Fruit fly (Drosophila melanogaster): ENCODE data around the gene RpL17.

Gene RpL17

DNA sequence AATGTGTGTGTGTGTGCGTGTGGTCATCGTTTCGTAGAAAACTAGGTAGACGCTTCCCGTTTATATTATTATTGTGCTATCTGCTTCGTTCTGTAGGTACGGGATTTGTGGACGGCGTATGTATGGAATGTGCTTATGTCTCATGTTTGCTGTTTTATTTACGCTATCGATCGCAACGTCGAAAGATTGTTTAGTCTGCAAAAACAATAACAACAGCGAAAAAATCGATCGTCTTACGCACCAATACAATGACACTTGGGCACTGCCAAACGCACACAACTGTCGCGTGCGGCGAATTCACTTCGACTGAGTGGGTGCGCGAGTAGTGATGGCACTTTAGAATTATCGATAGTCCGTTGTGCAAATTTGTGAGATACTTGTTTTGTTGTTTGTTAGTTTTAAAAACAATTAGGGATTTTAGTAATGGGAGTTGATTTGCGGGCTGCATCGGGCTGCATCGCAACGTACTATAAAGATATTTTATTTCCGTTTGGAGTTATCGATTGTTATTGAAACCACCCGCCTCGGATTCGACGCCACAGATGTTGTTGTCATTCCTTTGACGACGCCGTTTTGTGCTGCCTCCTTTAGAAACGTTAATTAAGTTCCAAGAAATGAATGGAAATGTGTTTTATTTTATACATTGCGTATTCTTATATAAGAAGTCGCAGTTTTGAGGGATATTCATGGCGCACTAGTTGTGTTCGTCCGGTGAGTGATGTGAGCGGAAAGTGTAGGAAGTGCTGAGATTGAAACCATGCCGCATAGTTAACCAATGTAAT is 15.3 kb upstream of the RpL17 start (continued):
- TF ChIP-seq her (GFP tag; optimal IDR thresholded peaks at IDR 0.05) (peak; percentile 36), cg (GFP tag; optimal IDR thresholded peaks at IDR 0.05) (peak; percentile 87), peb (GFP tag; IDR thresholded peaks at IDR 0.05) (no peak), CG33213 (GFP tag; optimal IDR thresholded peaks at IDR 0.05) (peak; percentile 68), Med (GFP tag) (peak; percentile 78), CHES-1-like (GFP tag; optimal IDR thresholded peaks at IDR 0.05) (peak; percentile 14), Rfx (GFP tag; IDR thresholded peaks at IDR 0.05) (peak; percentile 25; the same call in 1 of the 2 replicates), gfzf (GFP tag; optimal IDR thresholded peaks at IDR 0.05) (peak; percentile 37), HLH54F (GFP tag; optimal IDR thresholded peaks at IDR 0.05) (peak; percentile 31), CG8924 (tag; optimal IDR thresholded peaks at IDR 0.05) (peak; percentile 26), Doc3 (GFP tag; IDR thresholded peaks at IDR 0.05; ENCODE audit: partially characterized antibody) (peak; percentile 81; the same call in 2 of the 3 replicates), inv (GFP tag; IDR thresholded peaks at IDR 0.05; ENCODE audit: partially characterized antibody) (peak; percentile 54), CG3065 (GFP tag; optimal IDR thresholded peaks at IDR 0.05) (no peak), Xrp1 (GFP tag; IDR thresholded peaks at IDR 0.05) (no peak), CG4730 (GFP tag; IDR thresholded peaks at IDR 0.05) (no peak), dan (GFP tag; IDR thresholded peaks at IDR 0.05) (no peak), Ets97D (GFP tag; optimal IDR thresholded peaks at IDR 0.05) (peak; percentile 16), CG7372 (GFP tag; IDR thresholded peaks at IDR 0.05) (no peak), CG14860 (GFP tag; IDR thresholded peaks at IDR 0.05; ENCODE audit: partially characterized antibody) (peak; percentile 68), MESR4 (GFP tag; optimal IDR thresholded peaks at IDR 0.05) (peak; percentile 3), corto (GFP tag; optimal IDR thresholded peaks at IDR 0.05) (no peak), crp (GFP tag; optimal IDR thresholded peaks at IDR 0.05) (peak in 1 of 2 experiments; percentile 33), CG6791 (GFP tag; IDR thresholded peaks at IDR 0.05; ENCODE audit: partially characterized antibody) (peak; percentile 71; the same call in 1 of the 3 replicates), dpn (GFP tag; optimal IDR thresholded peaks at IDR 0.05) (peak in 1 of 2 experiments; percentile 9), mld (GFP tag; IDR thresholded peaks at IDR 0.05; ENCODE audit: partially characterized antibody) (0 out of 3 replicates have a peak, but pooled peaks have one; percentile 49), CG16813 (GFP tag; IDR thresholded peaks at IDR 0.05; ENCODE audit: partially characterized antibody) (peak; percentile 67), CG34224 (GFP tag; IDR thresholded peaks at IDR 0.05; ENCODE audit: partially characterized antibody) (peak; percentile 83), CG8478 (optimal IDR thresholded peaks at IDR 0.05) (peak; percentile 77), seq (GFP tag; IDR thresholded peaks at IDR 0.05) (no peak), CG12391 (tag; optimal IDR thresholded peaks at IDR 0.05) (peak; percentile 25), CG9797 (GFP tag; optimal IDR thresholded peaks at IDR 0.05) (peak; percentile 46), pan (optimal IDR thresholded peaks at IDR 0.05) (no peak), pan (GFP tag; optimal IDR thresholded peaks at IDR 0.05 in 1 of 2, IDR thresholded peaks at IDR 0.05 in 1 of 2) (no peak), CG13775 (GFP tag; optimal IDR thresholded peaks at IDR 0.05) (peak; percentile 11), CG12659 (GFP tag; optimal IDR thresholded peaks at IDR 0.05) (peak; percentile 20), jumu (GFP tag; optimal IDR thresholded peaks at IDR 0.05) (peak; percentile 8), pzg (GFP tag; optimal IDR thresholded peaks at IDR 0.05) (peak; percentile 41), Sin3A (optimal IDR thresholded peaks at IDR 0.05) (peak; percentile 48), CG15514 (GFP tag; optimal IDR thresholded peaks at IDR 0.05) (peak; percentile 22), zen2 (GFP tag; IDR thresholded peaks at IDR 0.05; ENCODE audit: partially characterized antibody) (peak; percentile 44; the same call in 1 of the 3 replicates), Dip2 (GFP tag; IDR thresholded peaks at IDR 0.05) (no peak), sr (GFP tag; IDR thresholded peaks at IDR 0.05) (0 out of 3 replicates have a peak, but pooled peaks have one; percentile 56), ewg (GFP tag; optimal IDR thresholded peaks at IDR 0.05) (peak; percentile 27), knrl (GFP tag; IDR thresholded peaks at IDR 0.05; ENCODE audit: partially characterized antibody) (peak; percentile 74), onecut (GFP tag; IDR thresholded peaks at IDR 0.05) (peak; percentile 96), Xbp1 (GFP tag; optimal IDR thresholded peaks at IDR 0.05) (no peak), amos (GFP tag; IDR thresholded peaks at IDR 0.05; ENCODE audit: partially characterized antibody) (peak; percentile 72), BEAF-32 (GFP tag; optimal IDR thresholded peaks at IDR 0.05) (peak; percentile 75)

Measured in whole organism, embryonic.